Worm (Caenorhabditis elegans) whole organism, dauer: Measurements from ENCODE around the gene R02D5.6.
"Not testable (repeated sequence)": the region's sequence is repeated elsewhere in the genome, so short reads cannot be mapped to it uniquely, and the experiment has no call there.

Experiments used
- unc-62 ChIP-seq: sonication (generic microtip); optimal IDR thresholded peaks from 2 replicates; lab custom pipeline; 2017; ENCODE audit warnings: missing biosample characterization, missing genetic modification reagents, missing genetic modification characterization

The R02D5.6 gene

ce11 chrV:14463087-14463486 lies 54.8 kb downstream of the R02D5.6 start, which contains the start of gene F08H9.3:
F08H9.3 (minus strand) TSS chrV:14463338.
- TF ChIP-seq unc-62 (GFP tag; lab: Kevin White, UChicago) = not testable (repeated sequence)

DNA sequence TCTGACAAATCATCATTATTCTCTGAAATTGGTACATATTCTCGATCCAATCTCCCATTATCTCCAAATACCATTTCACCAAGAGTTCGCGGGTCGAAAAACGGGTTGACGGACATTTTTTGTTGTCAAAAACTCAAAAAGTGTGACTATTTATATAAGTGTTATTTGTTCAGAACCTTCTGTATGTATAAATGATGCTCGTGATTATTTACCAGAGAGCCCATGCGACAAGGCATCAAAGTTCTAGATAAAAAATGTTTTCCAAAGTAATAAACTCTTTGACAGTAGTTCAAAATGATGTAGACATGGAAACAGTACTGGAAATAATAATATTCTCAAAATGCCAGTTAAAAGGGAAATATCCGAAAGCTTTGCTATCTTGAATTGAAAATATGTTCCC lies 55.3 kb downstream of the R02D5.6 start:
- TF ChIP-seq unc-62 (GFP tag; lab: Kevin White, UChicago) = no peak
